Worm (Caenorhabditis elegans): ENCODE measurements around the gene Y53G8AM.4.
A peak's percentile ranks its signal among the peaks of the same experiment; 100 is the strongest.

DNA sequence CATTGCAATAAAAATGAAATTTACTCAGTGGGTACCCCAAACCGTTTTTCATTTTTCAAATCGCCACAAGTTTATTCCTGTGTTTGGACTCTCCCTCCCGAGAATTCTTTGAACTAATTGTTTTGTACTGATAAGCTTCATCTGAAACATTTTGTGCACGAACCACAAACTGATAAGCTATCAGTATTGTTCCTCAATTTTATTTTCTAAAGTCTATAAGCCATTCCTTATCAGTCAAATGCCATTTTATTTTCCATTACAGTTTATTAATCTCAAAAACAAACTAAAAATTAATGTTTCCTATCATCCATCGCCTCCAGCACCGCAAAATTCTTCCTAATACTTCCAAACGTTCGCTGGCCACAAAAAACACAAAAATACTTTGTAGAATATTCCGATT is 1.7 kb downstream of the Y53G8AM.4 start:
- TF ChIP-seq pqm-1 (tag; optimal IDR thresholded peaks at IDR 0.05) (peak; percentile 84), nhr-237 (tag; optimal IDR thresholded peaks at IDR 0.05) (no peak), dpl-1 (GFP tag; optimal IDR thresholded peaks at IDR 0.05) (no peak), elt-3 (tag; optimal IDR thresholded peaks at IDR 0.05) (no peak), fkh-10 (GFP tag; optimal IDR thresholded peaks at IDR 0.05) (no peak), skn-1 (tag; optimal IDR thresholded peaks at IDR 0.05) (no peak), dsc-1 (tag; optimal IDR thresholded peaks at IDR 0.05) (no peak)
